Worm (Caenorhabditis elegans): Measurements from ENCODE around the gene nhr-40.

ce11 chrX:2559979-2560378 is 33.8 kb upstream of the nhr-40 start, which contains the start of gene F52H2.5:
- TF ChIP-seq skn-1 (tag; optimal IDR thresholded peaks at IDR 0.05): no peak
- TF ChIP-seq blmp-1 (tag; optimal IDR thresholded peaks at IDR 0.05): no peak
- TF ChIP-seq mdl-1 (tag; optimal IDR thresholded peaks at IDR 0.05): no peak
- no peak for TF ChIP-seq ces-1 (GFP tag; optimal IDR thresholded peaks at IDR 0.05)
- TF ChIP-seq ztf-4 (tag; optimal IDR thresholded peaks at IDR 0.05): no peak
- TF ChIP-seq ceh-88 (GFP tag; IDR thresholded peaks at IDR 0.05): no peak
- TF ChIP-seq sox-4 (tag; optimal IDR thresholded peaks at IDR 0.05): no peak
- no peak for TF ChIP-seq zip-4 (GFP tag; optimal IDR thresholded peaks at IDR 0.05)
- no peak for TF ChIP-seq unc-98 (GFP tag; IDR thresholded peaks at IDR 0.05)

Data from whole organism, L1 larva.